Fruit fly (Drosophila melanogaster) S2 (cell line): ENCODE measurements around the gene CG31459.

Experiments
- CG8478 ChIP-seq: fragments of >200 bp; optimal IDR thresholded peaks from 2 replicates; lab custom pipeline; 2018
- CTCF ChIP-seq, 2 experiments: fragments of >200 bp; optimal IDR thresholded peaks; 2 replicates each; lab custom pipeline; 2018

dm6 chr3R:19859370-19860033 is 18.9 kb downstream of the CG31459 start:
- TF ChIP-seq CTCF (optimal IDR thresholded peaks at IDR 0.05; lab: Kevin White, UChicago) (no peak), CG8478 (no peak)
